Worm (Caenorhabditis elegans) whole organism, L4/young adult: Measurements from ENCODE around the gene sqrd-1.

Source experiments
- W03F9.2 ChIP-seq: fragments of 150-350 bp; optimal IDR thresholded peaks from 2 replicates; lab custom pipeline; 2014; ENCODE audit warnings: missing biosample characterization, missing genetic modification characterization
- dao-5 ChIP-seq: sonication (generic microtip); optimal IDR thresholded peaks from 2 replicates; lab custom pipeline; 2016; ENCODE audit warnings: missing genotype, missing genetic modification characterization, moderate library complexity, missing compliant biosample characterization
- him-1 ChIP-seq: sonication (generic microtip); optimal IDR thresholded peaks from 2 replicates; lab custom pipeline; 2016; ENCODE audit warnings: missing genotype, missing genetic modification reagents, missing genetic modification characterization, missing compliant biosample characterization

ce11 chrIV:14194317-14194716 lies 25.4 kb upstream of the sqrd-1 start:
- TF ChIP-seq dao-5, result no peak
- TF ChIP-seq W03F9.2 (tag; lab: Kevin White, UChicago), result no peak
- no peak for TF ChIP-seq him-1 (tag; lab: Kevin White, UChicago)
